Fruit fly (Drosophila melanogaster) whole organism, embryonic: ENCODE results near the gene GstZ1.

Experiments
- Aef1 ChIP-seq: fragments of 200-800 bp; sonication (Bioruptor generic); IDR thresholded peaks from 3 replicates; pipeline ENCODE4 v1.3.6; 2022; ENCODE audit warnings: missing biosample characterization, missing genetic modification characterization
- Asciz ChIP-seq: fragments of 200-800 bp; sonication (Bioruptor generic); optimal IDR thresholded peaks from 2 replicates; lab custom pipeline; 2017; ENCODE audit warnings: missing biosample characterization, mild to moderate bottlenecking, missing genetic modification characterization, missing genetic modification reagents
- B-H2 ChIP-seq: fragments of 200-800 bp; sonication (Bioruptor generic); optimal IDR thresholded peaks from 2 replicates; lab custom pipeline; 2018; ENCODE audit warnings: missing biosample characterization, mild to moderate bottlenecking, missing genetic modification characterization
- CG11696 ChIP-seq: fragments of 200-800 bp; sonication (Bioruptor generic); IDR thresholded peaks from 2 replicates; pipeline ENCODE4 v1.3.6; 2022; ENCODE audit warnings: missing biosample characterization, missing genetic modification characterization
- CG13775 ChIP-seq: fragments of 200-800 bp; sonication (Bioruptor generic); optimal IDR thresholded peaks from 3 replicates; lab custom pipeline; 2017; ENCODE audit warnings: missing biosample characterization, mild to moderate bottlenecking, missing genetic modification characterization
- CG14667 ChIP-seq: fragments of 200-800 bp; sonication (Bioruptor generic); IDR thresholded peaks from 2 replicates; pipeline ENCODE4 v1.3.6; 2022; ENCODE audit warnings: missing biosample characterization, missing genetic modification characterization
- CG17385 ChIP-seq: fragments of 200-800 bp; sonication (Bioruptor generic); optimal IDR thresholded peaks from 3 replicates; lab custom pipeline; 2018; ENCODE audit warnings: missing biosample characterization, mild to moderate bottlenecking, missing genetic modification characterization
- CG17568 ChIP-seq: fragments of 200-800 bp; sonication (Bioruptor generic); optimal IDR thresholded peaks from 2 replicates; lab custom pipeline; 2018; ENCODE audit warnings: missing biosample characterization, mild to moderate bottlenecking, missing genetic modification characterization, moderate library complexity
- CG17612 ChIP-seq: fragments of 200-800 bp; sonication (Bioruptor generic); IDR thresholded peaks from 2 replicates; pipeline ENCODE4 v1.3.6; 2022; ENCODE audit warnings: missing biosample characterization, missing genetic modification characterization
- CG31441 ChIP-seq: fragments of 200-800 bp; sonication (Bioruptor generic); IDR thresholded peaks from 2 replicates; pipeline ENCODE4 v1.3.6; 2022; ENCODE audit warnings: missing biosample characterization, missing genetic modification characterization
- CG32532 ChIP-seq: fragments of 200-800 bp; sonication (Bioruptor generic); IDR thresholded peaks from 2 replicates; pipeline ENCODE4 v1.3.6; 2022; ENCODE audit warnings: missing biosample characterization, missing genetic modification characterization
- CG42726 ChIP-seq: fragments of 200-800 bp; sonication (Bioruptor generic); IDR thresholded peaks from 2 replicates; pipeline ENCODE4 v1.3.6; 2022; ENCODE audit warnings: missing biosample characterization, missing genetic modification characterization; ENCODE audit not compliant: partially characterized antibody
- CG4404 ChIP-seq: fragments of 200-800 bp; sonication (Bioruptor generic); IDR thresholded peaks from 2 replicates; pipeline ENCODE4 v1.3.6; 2022; ENCODE audit warnings: missing biosample characterization, missing genetic modification characterization
- CG5953 ChIP-seq: fragments of 200-800 bp; sonication (Bioruptor generic); IDR thresholded peaks from 2 replicates; pipeline ENCODE4 v1.3.6; 2022; ENCODE audit warnings: missing biosample characterization, missing genetic modification characterization
- CG6813 ChIP-seq: fragments of 200-800 bp; sonication (Bioruptor generic); optimal IDR thresholded peaks from 2 replicates; lab custom pipeline; 2017; ENCODE audit warnings: missing biosample characterization, missing genetic modification characterization, mild to moderate bottlenecking, moderate library complexity, missing genetic modification reagents
- CG6854 ChIP-seq: fragments of 200-800 bp; sonication (Bioruptor generic); optimal IDR thresholded peaks from 3 replicates; lab custom pipeline; 2017; ENCODE audit warnings: missing biosample characterization, mild to moderate bottlenecking, missing genetic modification characterization
- Doc2 ChIP-seq: fragments of 200-800 bp; sonication (Bioruptor generic); IDR thresholded peaks from 2 replicates; pipeline ENCODE4 v1.3.6; 2022; ENCODE audit warnings: missing biosample characterization, missing genetic modification characterization
- Eip74EF ChIP-seq, 2 experiments: fragments of 200-800 bp in 1 of 2; fragments of >200 bp in 1 of 2; sonication (Bioruptor generic) in 1 of 2; optimal IDR thresholded peaks; 2 replicates each; lab custom pipeline; 2017 to 2019; ENCODE audit warnings: missing biosample characterization in 2 of 2, missing genetic modification characterization in 2 of 2, mild to moderate bottlenecking in 1 of 2, moderate library complexity in 1 of 2
- Elba2 ChIP-seq: fragments of 200-800 bp; sonication (Bioruptor generic); optimal IDR thresholded peaks from 3 replicates; lab custom pipeline; 2016; ENCODE audit warnings: missing biosample characterization, missing genetic modification characterization
- H15 ChIP-seq: fragments of 200-800 bp; sonication (Bioruptor generic); IDR thresholded peaks from 3 replicates; pipeline ENCODE4 v1.3.6; 2022; ENCODE audit warnings: missing biosample characterization, missing genetic modification characterization
- HHEX ChIP-seq: fragments of 200-800 bp; sonication (Bioruptor generic); optimal IDR thresholded peaks from 3 replicates; lab custom pipeline; 2017; ENCODE audit warnings: missing biosample characterization, mild to moderate bottlenecking, missing genetic modification characterization, missing genetic modification reagents
- Hmr ChIP-seq: fragments of 200-800 bp; sonication (Bioruptor generic); optimal IDR thresholded peaks from 3 replicates; lab custom pipeline; 2017; ENCODE audit warnings: mild to moderate bottlenecking, missing biosample characterization, missing genetic modification reagents, missing genetic modification characterization
- Kr ChIP-seq: fragments of 200-800 bp; sonication (Bioruptor generic); optimal IDR thresholded peaks from 2 replicates; lab custom pipeline; 2017; ENCODE audit warnings: missing biosample characterization, mild to moderate bottlenecking, missing genetic modification characterization
- MBD-R2 ChIP-seq: fragments of 200-800 bp; sonication (Bioruptor generic); IDR thresholded peaks from 2 replicates; pipeline ENCODE4 v1.3.6; 2022; ENCODE audit warnings: missing biosample characterization, missing genetic modification characterization
- Max ChIP-seq: fragments of 200-800 bp; sonication (Bioruptor generic); optimal IDR thresholded peaks from 2 replicates; lab custom pipeline; 2016; ENCODE audit warnings: missing biosample characterization, mild to moderate bottlenecking, missing genetic modification characterization
- Med ChIP-seq: fragments of 200-800 bp; sonication (Bioruptor generic); peaks from one replicate; lab custom pipeline; 2016; ENCODE audit warnings: missing biosample characterization, missing genetic modification characterization, mild to moderate bottlenecking, inconsistent platforms, moderate library complexity
- NFAT ChIP-seq: fragments of 200-800 bp; sonication (Bioruptor generic); IDR thresholded peaks from 2 replicates; pipeline ENCODE4 v1.3.6; 2022; ENCODE audit warnings: missing biosample characterization, missing genetic modification characterization
- NK7.1 ChIP-seq: fragments of 200-800 bp; sonication (Bioruptor generic); optimal IDR thresholded peaks from 3 replicates; lab custom pipeline; 2016; ENCODE audit warnings: missing biosample characterization, missing genetic modification characterization
- Side ChIP-seq: fragments of 200-800 bp; sonication (Bioruptor generic); optimal IDR thresholded peaks from 2 replicates; lab custom pipeline; 2016; ENCODE audit warnings: missing biosample characterization, missing genetic modification characterization
- Sox100B ChIP-seq: fragments of 200-800 bp; sonication (Bioruptor generic); optimal IDR thresholded peaks from 3 replicates; lab custom pipeline; 2018; ENCODE audit warnings: missing biosample characterization, mild to moderate bottlenecking, missing genetic modification characterization
- Taf1 ChIP-seq: fragments of 200-800 bp; sonication (Bioruptor generic); IDR thresholded peaks from 2 replicates; pipeline ENCODE4 v1.3.6; 2022; ENCODE audit warnings: missing biosample characterization, missing genetic modification characterization
- Vsx1 ChIP-seq: fragments of 200-800 bp; sonication (Bioruptor generic); optimal IDR thresholded peaks from 2 replicates; lab custom pipeline; 2017; ENCODE audit warnings: missing biosample characterization, mild to moderate bottlenecking, missing genetic modification characterization, missing genetic modification reagents
- bsh ChIP-seq, 2 experiments: fragments of 200-800 bp; sonication (Bioruptor generic); optimal IDR thresholded peaks; 2 replicates each; lab custom pipeline; 2017 to 2018; ENCODE audit warnings: mild to moderate bottlenecking in 2 of 2, missing biosample characterization in 2 of 2, missing genetic modification characterization in 2 of 2, moderate library complexity in 1 of 2
- cad ChIP-seq: fragments of >200 bp; optimal IDR thresholded peaks from 2 replicates; lab custom pipeline; 2017; ENCODE audit warnings: missing biosample characterization, missing genetic modification characterization
- ci ChIP-seq: fragments of 200-800 bp; sonication (Bioruptor generic); IDR thresholded peaks from 3 replicates; pipeline ENCODE4 v1.3.6; 2022; ENCODE audit warnings: missing biosample characterization, missing genetic modification characterization
- cwo ChIP-seq: fragments of 200-800 bp; sonication (Bioruptor generic); optimal IDR thresholded peaks from 3 replicates; lab custom pipeline; 2017; ENCODE audit warnings: missing biosample characterization, missing genetic modification characterization, mild to moderate bottlenecking, moderate library complexity, missing genetic modification reagents
- dati ChIP-seq: fragments of 200-800 bp; sonication (Bioruptor generic); IDR thresholded peaks from 2 replicates; pipeline ENCODE4 v1.3.6; 2022; ENCODE audit warnings: missing biosample characterization, missing genetic modification characterization
- dmrt11E ChIP-seq: fragments of 200-800 bp; sonication (Bioruptor generic); optimal IDR thresholded peaks from 3 replicates; lab custom pipeline; 2018; ENCODE audit warnings: missing biosample characterization, mild to moderate bottlenecking, missing genetic modification characterization, moderate library complexity
- ewg ChIP-seq: fragments of 200-800 bp; sonication (Bioruptor generic); optimal IDR thresholded peaks from 3 replicates; lab custom pipeline; 2017; ENCODE audit warnings: mild to moderate bottlenecking, missing biosample characterization, missing genetic modification reagents, missing genetic modification characterization
- gcm ChIP-seq: fragments of 200-800 bp; sonication (Bioruptor generic); optimal IDR thresholded peaks from 2 replicates; lab custom pipeline; 2019; ENCODE audit warnings: missing biosample characterization, mild to moderate bottlenecking, missing genetic modification characterization, moderate library complexity
- gfzf ChIP-seq: fragments of 200-800 bp; sonication (Bioruptor generic); optimal IDR thresholded peaks from 2 replicates; lab custom pipeline; 2016; ENCODE audit warnings: missing biosample characterization, mild to moderate bottlenecking, missing genetic modification characterization, moderate library complexity
- hth ChIP-seq: fragments of >200 bp; optimal IDR thresholded peaks from 2 replicates; lab custom pipeline; 2017; ENCODE audit warnings: inconsistent platforms
- lbe ChIP-seq: fragments of 200-800 bp; sonication (Bioruptor generic); optimal IDR thresholded peaks from 2 replicates; lab custom pipeline; 2016; ENCODE audit warnings: missing biosample characterization, mild to moderate bottlenecking, missing genetic modification characterization
- lilli ChIP-seq: fragments of 200-800 bp; sonication (Bioruptor generic); optimal IDR thresholded peaks from 3 replicates; lab custom pipeline; 2016; ENCODE audit warnings: missing biosample characterization, missing genetic modification characterization
- otp ChIP-seq: fragments of 200-800 bp; sonication (Bioruptor generic); IDR thresholded peaks from 3 replicates; pipeline ENCODE4, ENCODE4 v1.3.6; 2022; ENCODE audit warnings: missing biosample characterization, missing genetic modification characterization
- psq ChIP-seq: fragments of 200-800 bp; sonication (Bioruptor generic); optimal IDR thresholded peaks from 2 replicates; lab custom pipeline; 2017; ENCODE audit warnings: missing biosample characterization, missing genetic modification characterization
- slbo ChIP-seq: fragments of 200-800 bp; sonication (Bioruptor generic); IDR thresholded peaks from 2 replicates; pipeline ENCODE4 v1.3.6; 2022; ENCODE audit warnings: missing biosample characterization, missing genetic modification characterization
- sna ChIP-seq: fragments of 200-800 bp; sonication (Bioruptor generic); IDR thresholded peaks from 2 replicates; pipeline ENCODE4 v1.3.6; 2022; ENCODE audit warnings: missing biosample characterization, missing genetic modification characterization; ENCODE audit not compliant: partially characterized antibody
- sr ChIP-seq: fragments of 200-800 bp; sonication (Bioruptor generic); IDR thresholded peaks from 3 replicates; pipeline ENCODE4 v1.3.6; 2022; ENCODE audit warnings: missing biosample characterization, missing genetic modification characterization
- zen ChIP-seq: fragments of 200-800 bp; sonication (Bioruptor generic); optimal IDR thresholded peaks from 3 replicates; lab custom pipeline; 2018; ENCODE audit warnings: missing biosample characterization, mild to moderate bottlenecking, missing genetic modification characterization, moderate library complexity

GstZ1 gene

dm6 chr3R:9428189-9428699 is 28.1 kb downstream of the GstZ1 start (continued):
- 0 out of 2 replicates have a peak, but pooled peaks have one; percentile 21 for TF ChIP-seq sna (GFP tag; lab: Robert Waterston, UW)
- no peak for TF ChIP-seq H15 (GFP tag; lab: Robert Waterston, UW)
- TF ChIP-seq Hmr (GFP tag; lab: Kevin White, UChicago), result peak; percentile 42
- peak; percentile 36 for TF ChIP-seq lbe
- peak; percentile 35 for TF ChIP-seq B-H2 (GFP tag; lab: Kevin White, UChicago)
- TF ChIP-seq CG17385 (GFP tag; lab: Kevin White, UChicago), result peak; percentile 58
- TF ChIP-seq bsh (GFP tag; optimal IDR thresholded peaks at IDR 0.05; lab: Kevin White, UChicago), result peak; percentile 34 to 80
- TF ChIP-seq NFAT (GFP tag; lab: Robert Waterston, UW), result no peak
- TF ChIP-seq Sox100B (GFP tag; lab: Kevin White, UChicago), result no peak
- TF ChIP-seq CG4404 (GFP tag; lab: Robert Waterston, UW), result no peak
- TF ChIP-seq dati (GFP tag; lab: Robert Waterston, UW), result no peak
- peak; percentile 41 for TF ChIP-seq Side (GFP tag; lab: Kevin White, UChicago)
- TF ChIP-seq CG6854, result no peak
- TF ChIP-seq lilli (GFP tag; lab: Kevin White, UChicago), result peak; percentile 18
- TF ChIP-seq Elba2 (GFP tag; lab: Kevin White, UChicago), result no peak
- peak; percentile 23; the same call in 1 of the 2 replicates for TF ChIP-seq MBD-R2
- no peak for TF ChIP-seq CG14667 (GFP tag; lab: Robert Waterston, UW)
- peak; percentile 2 for TF ChIP-seq cad
- TF ChIP-seq slbo (GFP tag; lab: Robert Waterston, UW), result no peak
- peak; percentile 84 for TF ChIP-seq CG6813
- no peak for TF ChIP-seq Doc2 (GFP tag; lab: Robert Waterston, UW)
- peak; percentile 87 for TF ChIP-seq psq (GFP tag; lab: Kevin White, UChicago)
- TF ChIP-seq dmrt11E (tag; lab: Kevin White, UChicago), result no peak
- TF ChIP-seq ewg (GFP tag; lab: Kevin White, UChicago), result no peak
- no peak for TF ChIP-seq gfzf
- peak; percentile 62 for TF ChIP-seq HHEX
- TF ChIP-seq CG17568 (GFP tag; lab: Kevin White, UChicago), result peak; percentile 70
- peak; percentile 23 for TF ChIP-seq cwo (GFP tag; lab: Kevin White, UChicago)
- no peak for TF ChIP-seq CG11696
- TF ChIP-seq gcm (GFP tag; lab: Kevin White, UChicago), result peak; percentile 46
- TF ChIP-seq Vsx1, result peak; percentile 49
- no peak for TF ChIP-seq Aef1 (GFP tag; lab: Robert Waterston, UW)
- no peak for TF ChIP-seq CG17612
- peak; percentile 64 for TF ChIP-seq Asciz (GFP tag; lab: Kevin White, UChicago)
- TF ChIP-seq CG32532 (GFP tag; lab: Robert Waterston, UW), result peak; percentile 71; the same call in 1 of the 2 replicates
- peak in 1 of 2 experiments; percentile 57 for TF ChIP-seq Eip74EF (GFP tag; optimal IDR thresholded peaks at IDR 0.05; lab: Kevin White, UChicago)
- TF ChIP-seq CG42726, result no peak
- no peak for TF ChIP-seq sr
- no peak for TF ChIP-seq CG13775
- TF ChIP-seq CG5953 (GFP tag; lab: Robert Waterston, UW), result 0 out of 2 replicates have a peak, but pooled peaks have one; percentile 53
- TF ChIP-seq Max (GFP tag; lab: Kevin White, UChicago), result no peak
- no peak for TF ChIP-seq hth (lab: Kevin White, UChicago)
- TF ChIP-seq CG31441 (GFP tag; lab: Robert Waterston, UW), result no peak
- TF ChIP-seq Taf1, result no peak
- peak; percentile 81 for TF ChIP-seq ci (GFP tag; lab: Robert Waterston, UW)
- peak; percentile 54 for TF ChIP-seq Med (GFP tag; lab: Kevin White, UChicago)
- no peak for TF ChIP-seq NK7.1 (GFP tag; lab: Kevin White, UChicago)
- peak; percentile 27 for TF ChIP-seq zen
- peak; percentile 20 for TF ChIP-seq Kr
- TF ChIP-seq otp (GFP tag; lab: Robert Waterston, UW), result peak; percentile 69; the same call in 1 of the 3 replicates
